Fruit fly (Drosophila melanogaster): ENCODE data around the gene CG1924.

DNA sequence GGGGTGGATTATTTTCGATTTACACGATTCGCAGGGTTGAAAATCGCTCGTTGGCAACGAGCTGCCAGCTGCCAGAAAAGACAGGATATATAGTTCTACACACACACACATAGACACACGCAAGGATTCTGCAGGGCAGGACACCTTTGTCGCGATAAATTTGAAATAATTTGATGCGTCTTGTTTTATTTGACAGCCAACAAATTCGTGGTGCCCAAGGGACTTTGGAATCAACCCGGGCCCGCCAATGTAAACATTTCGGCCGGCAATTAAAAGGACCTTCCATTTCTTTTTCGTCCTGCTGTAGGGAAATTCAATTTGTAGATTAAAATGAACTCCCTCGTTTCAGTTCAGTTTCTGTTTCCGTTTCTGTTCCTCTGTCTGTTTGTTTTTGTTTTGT is 34.3 kb upstream of the CG1924 start:
- TF ChIP-seq Ada2b (GFP tag; IDR thresholded peaks at IDR 0.05) (no peak), D19B (GFP tag; optimal IDR thresholded peaks at IDR 0.05) (no peak)

Measured in whole organism, embryonic.